Worm (Caenorhabditis elegans) whole organism, mixed stage, embryonic: Measurements from ENCODE around the gene xol-1.
A peak's percentile ranks its signal among the peaks of the same experiment; 100 is the strongest.

ENCODE experiments used
- bed-3 ChIP-seq: fragments of 200-800 bp; sonication (Bioruptor generic); optimal IDR thresholded peaks from 3 replicates; lab custom pipeline; 2018; ENCODE audit warnings: mild to moderate bottlenecking, missing genetic modification characterization, moderate library complexity, missing compliant biosample characterization
- blmp-1 ChIP-seq: fragments of 150-350 bp; optimal IDR thresholded peaks from 2 replicates; lab custom pipeline; 2014; ENCODE audit warnings: missing biosample characterization, missing genetic modification characterization
- ceh-43 ChIP-seq: fragments of 200-800 bp; sonication (Bioruptor generic); optimal IDR thresholded peaks from 2 replicates; lab custom pipeline; 2018; ENCODE audit warnings: mild to moderate bottlenecking, missing genetic modification characterization, moderate library complexity, missing compliant biosample characterization
- ceh-83 ChIP-seq: fragments of 200-800 bp; sonication (Bioruptor generic); optimal IDR thresholded peaks from 2 replicates; lab custom pipeline; 2018; ENCODE audit warnings: mild to moderate bottlenecking, missing genetic modification characterization, missing compliant biosample characterization
- ces-1 ChIP-seq: fragments of 150-350 bp; optimal IDR thresholded peaks from 2 replicates; lab custom pipeline; 2014; ENCODE audit warnings: missing biosample characterization, missing genetic modification reagents, missing genetic modification characterization
- drap-1 ChIP-seq: fragments of 200-800 bp; sonication (Bioruptor generic); optimal IDR thresholded peaks from 3 replicates; lab custom pipeline; 2018; ENCODE audit warnings: mild to moderate bottlenecking, missing genetic modification characterization, missing compliant biosample characterization
- flh-1 ChIP-seq: fragments of 200-800 bp; sonication (Bioruptor generic); optimal IDR thresholded peaks from 2 replicates; lab custom pipeline; 2018; ENCODE audit warnings: mild to moderate bottlenecking, missing genetic modification characterization, moderate library complexity, missing compliant biosample characterization
- ham-2 ChIP-seq: fragments of 200-800 bp; sonication (Bioruptor generic); optimal IDR thresholded peaks from 2 replicates; lab custom pipeline; 2018; ENCODE audit warnings: mild to moderate bottlenecking, missing genetic modification characterization, missing compliant biosample characterization
- hlh-1 ChIP-seq: fragments of 150-350 bp; optimal IDR thresholded peaks from 2 replicates; lab custom pipeline; 2014; ENCODE audit warnings: missing biosample characterization, missing genetic modification reagents, missing genetic modification characterization
- lin-13 ChIP-seq: fragments of 150-350 bp; optimal IDR thresholded peaks from 2 replicates; lab custom pipeline; 2014; ENCODE audit warnings: missing biosample characterization, missing genetic modification characterization
- lin-32 ChIP-seq: fragments of 200-800 bp; sonication (Bioruptor generic); optimal IDR thresholded peaks from 2 replicates; lab custom pipeline; 2018; ENCODE audit warnings: mild to moderate bottlenecking, missing genetic modification characterization, missing compliant biosample characterization
- lsy-2 ChIP-seq: fragments of 150-350 bp; optimal IDR thresholded peaks from 2 replicates; lab custom pipeline; 2014; ENCODE audit warnings: missing biosample characterization, missing genetic modification characterization
- mab-5 ChIP-seq: fragments of 150-350 bp; optimal IDR thresholded peaks from 2 replicates; lab custom pipeline; 2014; ENCODE audit warnings: missing biosample characterization, missing genetic modification characterization
- mep-1 ChIP-seq: fragments of 150-350 bp; optimal IDR thresholded peaks from 2 replicates; lab custom pipeline; 2017; ENCODE audit warnings: missing biosample characterization, missing genetic modification reagents, missing genetic modification characterization, inconsistent platforms
- nhr-12 ChIP-seq: fragments of 150-350 bp; optimal IDR thresholded peaks from 2 replicates; lab custom pipeline; 2014; ENCODE audit warnings: missing biosample characterization, missing genetic modification characterization
- nhr-2 ChIP-seq: fragments of 150-350 bp; optimal IDR thresholded peaks from 2 replicates; lab custom pipeline; 2014; ENCODE audit warnings: missing biosample characterization, missing genetic modification characterization
- nhr-237 ChIP-seq: fragments of 150-350 bp; optimal IDR thresholded peaks from 2 replicates; lab custom pipeline; 2014; ENCODE audit warnings: missing biosample characterization, missing genetic modification characterization
- nhr-28 ChIP-seq: fragments of 150-350 bp; optimal IDR thresholded peaks from 2 replicates; lab custom pipeline; 2014; ENCODE audit warnings: missing biosample characterization, missing genetic modification characterization
- pha-4 ChIP-seq: fragments of 150-350 bp; optimal IDR thresholded peaks from 2 replicates; lab custom pipeline; 2018; ENCODE audit warnings: missing biosample characterization, missing genetic modification reagents, missing genetic modification characterization
- snpc-4 ChIP-seq: fragments of 150-350 bp; optimal IDR thresholded peaks from 2 replicates; lab custom pipeline; 2014; ENCODE audit warnings: missing biosample characterization, missing genetic modification characterization
- sptf-1 ChIP-seq: sonication (generic microtip); optimal IDR thresholded peaks from 2 replicates; lab custom pipeline; 2017; ENCODE audit warnings: mild to moderate bottlenecking, missing genetic modification characterization, moderate library complexity, missing compliant biosample characterization
- unc-120 ChIP-seq: sonication (generic microtip); optimal IDR thresholded peaks from 2 replicates; lab custom pipeline; 2017; ENCODE audit warnings: missing genetic modification characterization, missing compliant biosample characterization; ENCODE audit not compliant: poor library complexity, severe bottlenecking
- unc-39 ChIP-seq: fragments of 150-350 bp; optimal IDR thresholded peaks from 2 replicates; lab custom pipeline; 2014; ENCODE audit warnings: missing biosample characterization, missing genetic modification characterization
- zip-8 ChIP-seq: fragments of 150-350 bp; optimal IDR thresholded peaks from 2 replicates; lab custom pipeline; 2014; ENCODE audit warnings: missing biosample characterization, missing genetic modification characterization
- ztf-11 ChIP-seq: fragments of 150-350 bp; optimal IDR thresholded peaks from 2 replicates; lab custom pipeline; 2014; ENCODE audit warnings: missing biosample characterization, missing genetic modification characterization

The xol-1 gene

DNA sequence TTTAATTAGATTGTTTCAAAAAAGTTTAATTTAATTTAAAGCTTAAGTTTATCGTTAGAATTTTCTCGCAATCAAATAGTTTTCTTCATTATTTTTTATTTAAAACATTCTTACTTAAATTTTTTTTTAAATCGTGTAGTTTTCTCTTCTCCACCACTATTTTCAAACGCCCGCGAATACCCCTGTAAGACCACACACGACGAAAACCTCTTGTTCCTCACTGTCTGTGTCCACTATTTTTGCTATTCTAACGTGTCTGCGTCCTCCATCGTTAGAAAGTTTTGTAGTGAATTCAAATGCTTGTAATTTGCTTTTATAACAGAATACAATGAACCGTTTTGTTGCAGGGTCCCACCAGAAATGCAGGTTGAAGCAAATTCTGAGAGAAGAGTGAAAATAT lies at the start of gene xol-1:
xol-1 (plus strand) TSS at position 347 of the 400 bp plus-strand sequence.
- TF ChIP-seq sptf-1 (tag; lab: Kevin White, UChicago) (no peak), mep-1 (peak; percentile 6)

DNA sequence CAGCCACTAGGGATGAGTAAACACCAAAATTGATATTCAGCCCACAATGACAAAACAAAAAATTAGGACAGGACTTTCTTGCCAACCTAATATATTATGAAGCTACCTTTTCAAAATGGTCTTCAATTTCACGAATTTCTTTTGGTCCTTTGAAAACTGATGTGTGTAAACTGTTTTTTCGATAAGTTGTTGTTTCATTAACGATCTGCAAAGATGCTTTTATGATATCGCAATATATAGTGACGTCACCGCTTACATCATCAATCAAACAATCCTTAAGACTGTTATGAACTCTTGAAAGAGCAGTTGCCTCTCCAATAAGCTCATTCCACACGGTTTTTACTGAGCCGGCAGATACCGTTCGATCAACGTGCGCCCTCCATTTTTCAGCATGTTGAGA lies 49.0 kb upstream of the xol-1 start:
- TF ChIP-seq zip-8 (tag; lab: Kevin White, UChicago), result peak; percentile 74
- TF ChIP-seq lin-32 (GFP tag; lab: Kevin White, UChicago), result no peak
- TF ChIP-seq hlh-1 (tag; lab: Kevin White, UChicago), result no peak

DNA sequence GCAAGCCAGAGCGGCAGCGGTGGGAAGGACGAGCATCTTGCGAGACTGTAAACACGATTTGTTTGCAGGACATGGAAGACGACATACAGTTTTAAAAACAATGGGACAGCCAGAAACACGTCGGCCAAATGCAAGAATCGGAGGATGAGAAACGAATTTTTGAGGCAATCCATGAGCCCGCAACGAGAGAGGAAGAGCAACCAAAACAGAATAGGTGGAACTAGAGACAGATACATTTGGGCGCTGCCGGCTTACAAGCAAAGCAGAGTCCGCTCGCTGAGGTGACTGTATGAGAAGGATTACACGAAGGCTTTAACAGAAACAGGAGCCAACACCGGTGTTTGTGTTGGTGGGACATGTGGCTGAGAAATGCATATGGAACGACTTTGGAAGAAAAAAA lies 46.6 kb upstream of the xol-1 start:
- TF ChIP-seq nhr-28 (tag; lab: Kevin White, UChicago) (no peak), ham-2 (GFP tag; lab: Kevin White, UChicago) (no peak), nhr-12 (tag; lab: Kevin White, UChicago) (no peak), bed-3 (GFP tag; lab: Kevin White, UChicago) (no peak), unc-120 (tag; lab: Kevin White, UChicago) (no peak), snpc-4 (tag; lab: Kevin White, UChicago) (no peak), blmp-1 (no peak), ces-1 (GFP tag; lab: Kevin White, UChicago) (no peak), unc-39 (tag; lab: Kevin White, UChicago) (no peak), nhr-237 (tag; lab: Kevin White, UChicago) (no peak), ztf-11 (tag; lab: Kevin White, UChicago) (no peak)

DNA sequence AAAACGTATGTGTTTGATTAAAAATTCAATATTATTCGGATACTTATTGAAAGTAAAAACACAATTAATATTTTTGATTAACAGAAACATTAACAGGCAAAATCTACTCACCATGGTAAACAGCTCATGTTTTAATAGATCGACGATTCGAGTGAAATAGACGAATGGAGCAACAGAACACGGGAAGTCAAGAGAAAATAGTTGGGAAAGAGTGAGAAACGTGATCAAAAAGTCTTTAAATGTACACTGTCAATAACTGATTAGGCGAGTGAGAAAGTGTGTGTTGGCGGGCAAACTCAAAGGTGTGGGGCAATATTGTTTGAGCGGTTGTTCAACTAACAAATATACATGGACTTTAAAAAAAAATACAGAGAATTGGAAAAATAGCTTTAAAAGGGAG lies 43.1 kb upstream of the xol-1 start, which contains the start of gene sdpn-1:
sdpn-1 (minus strand) TSS at position 262 of the 400 bp plus-strand sequence.
- TF ChIP-seq nhr-12 (tag; lab: Kevin White, UChicago) (no peak), bed-3 (GFP tag; lab: Kevin White, UChicago) (no peak), lin-32 (GFP tag; lab: Kevin White, UChicago) (no peak), snpc-4 (tag; lab: Kevin White, UChicago) (no peak), mep-1 (no peak), sptf-1 (tag; lab: Kevin White, UChicago) (no peak), nhr-2 (tag; lab: Kevin White, UChicago) (no peak), ceh-83 (GFP tag; lab: Kevin White, UChicago) (no peak), lin-13 (tag; lab: Kevin White, UChicago) (no peak), mab-5 (tag; lab: Kevin White, UChicago) (no peak), ces-1 (GFP tag; lab: Kevin White, UChicago) (no peak)

DNA sequence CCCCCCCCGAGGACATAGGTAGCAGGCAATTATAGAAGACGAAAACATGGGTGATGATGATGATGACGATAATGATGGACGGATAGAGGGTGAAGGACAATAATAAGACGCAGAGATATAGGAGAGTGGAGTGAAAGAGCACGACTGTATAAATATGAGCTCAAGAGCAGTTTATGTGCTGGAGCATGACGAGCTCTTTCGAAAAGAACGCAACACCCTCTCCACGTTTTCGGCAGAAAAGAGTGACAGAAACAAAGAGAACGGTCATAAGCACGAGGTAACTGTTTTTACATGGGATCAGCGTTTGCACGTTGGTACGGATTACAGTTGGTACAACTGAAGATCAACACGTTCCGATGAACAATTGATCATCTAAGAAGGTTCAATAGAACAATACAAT lies 42.2 kb upstream of the xol-1 start:
- TF ChIP-seq nhr-2 (tag; lab: Kevin White, UChicago), result no peak
- TF ChIP-seq ztf-11 (tag; lab: Kevin White, UChicago), result no peak
- TF ChIP-seq drap-1 (GFP tag; lab: Kevin White, UChicago), result no peak
- no peak for TF ChIP-seq hlh-1 (tag; lab: Kevin White, UChicago)
- TF ChIP-seq ceh-43 (GFP tag; lab: Kevin White, UChicago), result peak; percentile 14
- TF ChIP-seq pha-4 (tag; lab: Kevin White, UChicago), result peak; percentile 8
- TF ChIP-seq ceh-83 (GFP tag; lab: Kevin White, UChicago), result no peak
- TF ChIP-seq flh-1 (GFP tag; lab: Kevin White, UChicago), result no peak

DNA sequence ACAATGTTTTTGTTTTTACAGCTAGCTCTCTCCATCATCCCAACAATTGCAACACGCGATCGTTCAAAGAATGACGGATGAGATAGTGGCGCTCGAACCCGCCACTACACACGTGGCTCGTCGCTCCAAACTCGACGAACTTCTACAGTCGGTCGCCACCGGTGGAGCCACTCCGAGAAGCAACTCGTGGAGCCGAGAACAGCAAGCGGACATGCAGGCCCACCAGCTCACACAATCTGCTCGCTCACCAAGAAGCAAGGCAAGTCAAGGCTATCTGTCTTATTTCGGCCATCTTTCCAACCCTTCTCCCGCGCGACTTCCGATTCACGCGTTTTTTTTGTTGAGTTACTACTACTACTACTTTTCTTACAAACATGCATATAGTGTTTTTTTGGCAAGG lies 37.5 kb upstream of the xol-1 start, which contains the start of the genes F45E1.1 and F45E1.2:
F45E1.1 (plus strand) TSS at position 20 of the 400 bp plus-strand sequence.
F45E1.2 (plus strand) TSS at position 71 of the 400 bp plus-strand sequence.
- TF ChIP-seq nhr-12 (tag; lab: Kevin White, UChicago) (no peak), blmp-1 (no peak), snpc-4 (tag; lab: Kevin White, UChicago) (no peak), mep-1 (no peak), lin-32 (GFP tag; lab: Kevin White, UChicago) (no peak), bed-3 (GFP tag; lab: Kevin White, UChicago) (no peak)
- TF ChIP-seq, all 35 proteins: peak for 0

DNA sequence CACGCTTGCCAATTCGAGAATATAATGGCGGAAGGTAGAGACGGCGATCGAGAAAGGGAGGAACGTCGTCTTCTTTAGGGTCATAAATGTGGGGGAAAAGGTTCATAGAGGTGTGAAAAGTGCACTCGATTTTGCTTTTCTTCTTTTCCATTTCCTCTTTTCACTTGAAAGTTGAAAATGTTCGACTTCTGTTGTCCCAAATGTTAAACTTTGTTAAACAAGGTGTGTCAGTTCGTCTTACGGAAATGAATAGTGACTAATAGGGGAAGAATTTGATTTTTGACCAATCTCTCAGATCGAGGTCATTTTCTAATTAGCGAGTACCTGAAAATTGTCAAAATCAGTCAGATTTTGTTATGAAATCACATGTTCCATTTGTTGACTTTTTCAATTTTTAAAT lies 36.3 kb upstream of the xol-1 start:
- TF ChIP-seq zip-8 (tag; lab: Kevin White, UChicago), result no peak
- TF ChIP-seq lsy-2 (tag; lab: Kevin White, UChicago), result no peak
- TF ChIP-seq nhr-12 (tag; lab: Kevin White, UChicago), result no peak
- no peak for TF ChIP-seq ceh-43 (GFP tag; lab: Kevin White, UChicago)
- no peak for TF ChIP-seq mab-5 (tag; lab: Kevin White, UChicago)
- no peak for TF ChIP-seq sptf-1 (tag; lab: Kevin White, UChicago)
- TF ChIP-seq unc-39 (tag; lab: Kevin White, UChicago), result no peak
